Fruit fly (Drosophila melanogaster): Measurements from ENCODE around the gene CG14374.

The CG14374 gene

dm6 chr3R:13381744-13382435 is 15.1 kb downstream of the CG14374 start, which contains the start of the genes mRpS21 and Droj2 (continued):
- TF ChIP-seq CG31388 (GFP tag; optimal IDR thresholded peaks at IDR 0.05) = no peak
- peak; percentile 40 for TF ChIP-seq exex (tag; optimal IDR thresholded peaks at IDR 0.05)
- no peak for TF ChIP-seq en (GFP tag; optimal IDR thresholded peaks at IDR 0.05)
- TF ChIP-seq CG32767 (GFP tag; IDR thresholded peaks at IDR 0.05) = no peak
- peak; percentile 74 for TF ChIP-seq CG11504 (tag; optimal IDR thresholded peaks at IDR 0.05)
- no peak for TF ChIP-seq Nf-YA (GFP tag; IDR thresholded peaks at IDR 0.05)
- no peak for TF ChIP-seq p53 (GFP tag; optimal IDR thresholded peaks at IDR 0.05)
- TF ChIP-seq MBD-R2 (GFP tag; IDR thresholded peaks at IDR 0.05) = peak; percentile 88
- no peak for TF ChIP-seq btn (GFP tag; optimal IDR thresholded peaks at IDR 0.05)
- TF ChIP-seq CG11093 (GFP tag; IDR thresholded peaks at IDR 0.05) = no peak
- no peak for TF ChIP-seq peb (GFP tag; IDR thresholded peaks at IDR 0.05)
- TF ChIP-seq sisA (GFP tag; IDR thresholded peaks at IDR 0.05) = 0 out of 2 replicates have a peak, but pooled peaks have one; percentile 39
- no peak for TF ChIP-seq ase (GFP tag; IDR thresholded peaks at IDR 0.05)
- no peak for TF ChIP-seq ara (GFP tag; IDR thresholded peaks at IDR 0.05)
- no peak for TF ChIP-seq stc (GFP tag; IDR thresholded peaks at IDR 0.05)

dm6 chr3R:13379675-13380074 is 17.3 kb downstream of the CG14374 start, which contains the start of the genes CG9813 and CG8870:
Gene CG9813 (minus strand): TSS chr3R:13379775.
Gene CG8870 (plus strand): TSS chr3R:13379842.
- TF ChIP-seq org-1 (GFP tag; optimal IDR thresholded peaks at IDR 0.05) = no peak
- peak; percentile 36 to 52 for TF ChIP-seq Trl (optimal IDR thresholded peaks at IDR 0.05)
- no peak for TF ChIP-seq Trl (GFP tag; optimal IDR thresholded peaks at IDR 0.05)
- no peak for TF ChIP-seq CG12942 (GFP tag; optimal IDR thresholded peaks at IDR 0.05)
- TF ChIP-seq CrebB (tag; optimal IDR thresholded peaks at IDR 0.05) = no peak
- TF ChIP-seq hkb (optimal IDR thresholded peaks at IDR 0.05) = no peak
- TF ChIP-seq hkb (GFP tag; IDR thresholded peaks at IDR 0.05) = 0 out of 2 replicates have a peak, but pooled peaks have one; percentile 28
- TF ChIP-seq Dbx (GFP tag; IDR thresholded peaks at IDR 0.05) = no peak
- no peak for TF ChIP-seq YL-1 (GFP tag; optimal IDR thresholded peaks at IDR 0.05)
- TF ChIP-seq CG43689 (GFP tag; IDR thresholded peaks at IDR 0.05) = no peak
- TF ChIP-seq z (GFP tag; IDR thresholded peaks at IDR 0.05) = 0 out of 3 replicates have a peak, but pooled peaks have one; percentile 32
- no peak for TF ChIP-seq crc (GFP tag; optimal IDR thresholded peaks at IDR 0.05)

- peak; percentile 59 for TF ChIP-seq CG12769 (tag; optimal IDR thresholded peaks at IDR 0.05)
- no peak for TF ChIP-seq Sox102F (GFP tag; optimal IDR thresholded peaks at IDR 0.05)
- TF ChIP-seq CG11696 (GFP tag; IDR thresholded peaks at IDR 0.05) = no peak
- no peak for TF ChIP-seq nmo (GFP tag; optimal IDR thresholded peaks at IDR 0.05)
- TF ChIP-seq CG34224 (GFP tag; IDR thresholded peaks at IDR 0.05; ENCODE audit: partially characterized antibody) = no peak
- TF ChIP-seq vnd (GFP tag; IDR thresholded peaks at IDR 0.05; ENCODE audit: partially characterized antibody) = no peak
- TF ChIP-seq CG14965 (GFP tag; optimal IDR thresholded peaks at IDR 0.05; ENCODE audit: borderline replicate concordance) = no peak
- TF ChIP-seq Mes4 (GFP tag; optimal IDR thresholded peaks at IDR 0.05) = no peak
- no peak for TF ChIP-seq inv (GFP tag; IDR thresholded peaks at IDR 0.05; ENCODE audit: partially characterized antibody)
- no peak for TF ChIP-seq Dek (tag; optimal IDR thresholded peaks at IDR 0.05)
- TF ChIP-seq CG4404 (GFP tag; IDR thresholded peaks at IDR 0.05) = no peak
- TF ChIP-seq Gug (GFP tag; IDR thresholded peaks at IDR 0.05) = no peak
- TF ChIP-seq CG14667 (GFP tag; IDR thresholded peaks at IDR 0.05) = no peak
- TF ChIP-seq HLH54F (GFP tag; optimal IDR thresholded peaks at IDR 0.05) = no peak
- TF ChIP-seq sim (GFP tag; IDR thresholded peaks at IDR 0.05) = no peak
- no peak for TF ChIP-seq wor (GFP tag; IDR thresholded peaks at IDR 0.05)
- TF ChIP-seq CG11093 (GFP tag; IDR thresholded peaks at IDR 0.05) = no peak
- TF ChIP-seq Med (GFP tag) = peak; percentile 5
- no peak for TF ChIP-seq cg (GFP tag; optimal IDR thresholded peaks at IDR 0.05)
- no peak for TF ChIP-seq Myb (GFP tag; optimal IDR thresholded peaks at IDR 0.05)
- TF ChIP-seq NK7.1 (GFP tag; optimal IDR thresholded peaks at IDR 0.05) = no peak
- TF ChIP-seq zfh2 (GFP tag; optimal IDR thresholded peaks at IDR 0.05) = no peak
- TF ChIP-seq CG12104 (GFP tag; optimal IDR thresholded peaks at IDR 0.05) = no peak
- no peak for TF ChIP-seq CG11723 (GFP tag; optimal IDR thresholded peaks at IDR 0.05)
- TF ChIP-seq CG7786 (GFP tag; optimal IDR thresholded peaks at IDR 0.05) = no peak
Measured at dm6 chr3R:13374913-13375312, 22.0 kb downstream of the CG14374 start.

Data from whole organism, embryonic.